Worm (Caenorhabditis elegans): Measurements from ENCODE around the gene mrps-7.

The mrps-7 gene

DNA sequence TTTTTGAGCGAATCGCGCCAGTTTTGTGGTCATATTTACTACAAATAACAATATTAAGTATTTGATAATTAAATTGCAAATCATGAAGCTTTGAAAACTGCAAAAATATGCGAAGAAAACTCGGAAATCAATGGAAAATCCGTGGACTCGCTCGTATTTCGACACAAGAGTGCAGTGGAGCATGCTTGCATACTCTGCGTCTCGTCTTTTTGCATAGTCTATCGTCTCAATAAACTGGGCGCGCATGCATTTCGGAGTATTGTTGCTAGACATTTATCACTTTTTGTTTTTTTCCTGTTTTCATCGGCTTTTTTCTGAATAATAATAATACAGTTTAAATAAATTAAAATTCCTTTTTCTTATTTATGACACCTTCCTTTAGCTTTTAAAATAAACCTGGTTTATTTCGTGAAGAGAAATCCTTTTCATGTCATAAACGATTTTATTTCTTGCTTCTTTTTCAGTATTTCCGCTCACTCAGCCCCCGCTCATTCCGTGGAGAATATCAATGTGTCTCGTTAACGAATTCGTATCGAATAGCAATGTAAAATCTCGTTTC, at the start of gene mrps-7, which contains the start of gene Y57G11C.3:
TSS of gene mrps-7 (minus strand) at position 38 of the 559 bp plus-strand sequence.
TSS of gene Y57G11C.3 (plus strand) at position 509 of the 559 bp plus-strand sequence.
- TF ChIP-seq unc-62 (GFP tag; optimal IDR thresholded peaks at IDR 0.05), result peak; percentile 44
- peak; percentile 41 for TF ChIP-seq hlh-1 (tag; optimal IDR thresholded peaks at IDR 0.05)
- no peak for TF ChIP-seq sem-2 (GFP tag; optimal IDR thresholded peaks at IDR 0.05)
- peak; percentile 75 for TF ChIP-seq ces-1 (GFP tag; optimal IDR thresholded peaks at IDR 0.05)
- TF ChIP-seq pha-4 (tag; optimal IDR thresholded peaks at IDR 0.05), result peak; percentile 94
- peak; percentile 48 for TF ChIP-seq cnd-1 (tag; optimal IDR thresholded peaks at IDR 0.05)
- TF ChIP-seq ceh-39 (tag; optimal IDR thresholded peaks at IDR 0.05), result peak; percentile 86
- peak; percentile 4 for TF ChIP-seq mab-5 (tag; optimal IDR thresholded peaks at IDR 0.05)
- peak; percentile 81 for TF ChIP-seq lsy-2 (tag; optimal IDR thresholded peaks at IDR 0.05)
- no peak for TF ChIP-seq bed-3 (GFP tag; optimal IDR thresholded peaks at IDR 0.05)
- peak; percentile 92 for TF ChIP-seq nhr-237 (tag; optimal IDR thresholded peaks at IDR 0.05)
- TF ChIP-seq sptf-1 (tag; optimal IDR thresholded peaks at IDR 0.05), result peak; percentile 6
- TF ChIP-seq lin-13 (tag; optimal IDR thresholded peaks at IDR 0.05), result peak; percentile 92
- peak; percentile 4 for TF ChIP-seq nhr-2 (tag; optimal IDR thresholded peaks at IDR 0.05)
- TF ChIP-seq nhr-12 (tag; optimal IDR thresholded peaks at IDR 0.05), result no peak
- peak; percentile 95 for TF ChIP-seq mep-1 (tag; optimal IDR thresholded peaks at IDR 0.05)
- TF ChIP-seq M03D4.4 (tag; optimal IDR thresholded peaks at IDR 0.05), result peak; percentile 9
- TF ChIP-seq zip-8 (tag; optimal IDR thresholded peaks at IDR 0.05), result no peak
- TF ChIP-seq drap-1 (GFP tag; optimal IDR thresholded peaks at IDR 0.05), result peak; percentile 23

DNA sequence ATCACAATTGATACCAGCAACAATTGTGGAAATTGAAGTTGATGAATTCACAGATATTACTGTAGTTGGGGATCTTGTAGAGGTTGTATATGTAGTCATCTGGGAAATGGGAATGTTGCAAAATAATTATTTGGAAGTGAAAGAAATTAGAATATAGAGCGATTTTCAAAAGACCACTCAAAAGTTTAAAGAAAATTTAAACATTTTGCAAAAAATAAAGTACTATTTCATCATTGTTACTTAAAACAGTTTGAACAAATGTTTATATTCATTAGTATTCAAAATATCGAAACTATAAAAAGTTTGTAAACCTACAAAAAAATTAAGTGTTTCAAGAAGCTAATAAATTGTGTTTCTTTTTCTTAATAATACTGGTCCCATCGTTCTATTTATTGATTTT, 48.8 kb upstream of the mrps-7 start, which contains the start of gene Y57G11C.46:
TSS of gene Y57G11C.46 (minus strand) at position 101 of the 400 bp plus-strand sequence.
- TF ChIP-seq snpc-4 (tag; optimal IDR thresholded peaks at IDR 0.05) (no peak), ham-2 (GFP tag; optimal IDR thresholded peaks at IDR 0.05) (no peak), blmp-1 (tag; optimal IDR thresholded peaks at IDR 0.05) (no peak)

DNA sequence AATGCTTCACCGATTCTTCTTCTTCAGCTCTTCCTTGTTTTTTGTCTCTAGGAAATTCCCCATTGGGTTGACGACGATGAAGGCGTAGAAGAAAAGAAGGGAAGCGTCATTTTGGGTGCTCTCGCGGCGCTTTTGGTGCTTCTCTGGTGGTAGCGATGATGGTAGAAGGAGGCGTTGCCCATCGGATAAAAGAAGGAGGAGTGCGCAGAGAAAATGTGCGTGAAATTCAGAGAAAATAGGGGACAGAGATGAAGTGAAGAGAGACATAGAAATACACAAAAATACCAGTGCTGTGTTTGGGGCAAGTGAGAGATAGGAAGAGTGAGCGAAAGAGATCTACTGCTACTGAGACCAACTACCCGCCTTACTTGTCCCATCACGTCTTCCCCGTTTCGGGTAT, 39.4 kb upstream of the mrps-7 start, which contains the start of gene oig-5:
TSS of gene oig-5 (plus strand) at position 301 of the 400 bp plus-strand sequence.
- TF ChIP-seq elt-3 (tag; optimal IDR thresholded peaks at IDR 0.05), result no peak
- TF ChIP-seq lsy-2 (tag; optimal IDR thresholded peaks at IDR 0.05), result no peak
- no peak for TF ChIP-seq ztf-11 (tag; optimal IDR thresholded peaks at IDR 0.05)
- no peak for TF ChIP-seq zip-8 (tag; optimal IDR thresholded peaks at IDR 0.05)
- TF ChIP-seq flh-1 (GFP tag; optimal IDR thresholded peaks at IDR 0.05), result no peak
- TF ChIP-seq mls-2 (tag; optimal IDR thresholded peaks at IDR 0.05), result no peak
- TF ChIP-seq unc-62 (GFP tag; optimal IDR thresholded peaks at IDR 0.05), result no peak
- TF ChIP-seq lin-32 (GFP tag; optimal IDR thresholded peaks at IDR 0.05), result no peak
- no peak for TF ChIP-seq ces-1 (GFP tag; optimal IDR thresholded peaks at IDR 0.05)
- no peak for TF ChIP-seq unc-39 (tag; optimal IDR thresholded peaks at IDR 0.05)
- TF ChIP-seq ceh-83 (GFP tag; optimal IDR thresholded peaks at IDR 0.05), result no peak
- no peak for TF ChIP-seq blmp-1 (tag; optimal IDR thresholded peaks at IDR 0.05)
- TF ChIP-seq M03D4.4 (tag; optimal IDR thresholded peaks at IDR 0.05), result no peak
- no peak for TF ChIP-seq drap-1 (GFP tag; optimal IDR thresholded peaks at IDR 0.05)
- TF ChIP-seq unc-120 (tag; optimal IDR thresholded peaks at IDR 0.05; ENCODE audit: poor library complexity, severe bottlenecking), result no peak
- no peak for TF ChIP-seq pha-4 (tag; optimal IDR thresholded peaks at IDR 0.05)
- TF ChIP-seq mep-1 (tag; optimal IDR thresholded peaks at IDR 0.05), result no peak

DNA sequence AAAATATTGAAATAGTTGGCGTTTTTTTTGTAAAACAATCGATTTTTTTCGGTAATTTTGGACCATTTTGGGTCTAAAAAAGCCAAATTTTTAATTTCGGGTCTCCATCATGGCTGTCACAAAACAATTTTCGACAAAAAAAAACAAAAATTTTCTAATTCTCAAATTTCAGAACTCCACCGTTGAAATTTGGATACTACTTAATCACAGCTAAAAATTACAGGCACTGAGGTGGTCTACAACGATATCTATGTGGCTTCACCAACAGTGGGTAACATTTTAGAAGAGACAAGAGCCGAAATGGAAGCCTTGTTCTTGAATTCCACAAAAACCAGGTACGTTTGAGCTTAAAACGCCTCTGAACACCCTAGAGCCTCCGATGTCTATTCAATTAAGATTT, 34.8 kb upstream of the mrps-7 start, which contains the start of gene Y57G11C.1142:
TSS of gene Y57G11C.1142 (plus strand) at position 301 of the 400 bp plus-strand sequence.
- no peak for TF ChIP-seq cnd-1 (tag; optimal IDR thresholded peaks at IDR 0.05)

DNA sequence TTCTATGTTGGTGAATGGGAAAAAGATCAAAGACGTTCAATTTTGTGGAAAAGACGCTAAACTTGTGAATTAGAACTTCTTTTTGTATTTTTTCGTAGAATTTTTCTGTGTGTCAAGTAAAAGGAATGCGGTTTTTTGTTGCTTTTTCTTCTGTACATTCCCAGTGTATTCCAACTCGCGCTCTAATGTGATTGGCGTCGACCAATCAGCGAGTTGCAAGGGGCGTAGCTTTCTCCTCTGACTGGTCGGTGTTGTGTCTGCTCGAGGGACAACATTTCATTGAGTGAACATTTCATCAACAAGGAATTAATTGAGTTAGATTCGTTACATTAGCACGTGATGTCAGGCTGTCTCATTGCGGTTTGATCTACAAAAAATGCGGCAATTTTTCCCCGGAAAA, 33.4 kb upstream of the mrps-7 start:
- TF ChIP-seq hlh-1 (tag; optimal IDR thresholded peaks at IDR 0.05) (no peak), lsy-2 (tag; optimal IDR thresholded peaks at IDR 0.05) (no peak), nhr-237 (tag; optimal IDR thresholded peaks at IDR 0.05) (no peak), mab-5 (tag; optimal IDR thresholded peaks at IDR 0.05) (no peak), flh-1 (GFP tag; optimal IDR thresholded peaks at IDR 0.05) (no peak), M03D4.4 (tag; optimal IDR thresholded peaks at IDR 0.05) (no peak), lin-13 (tag; optimal IDR thresholded peaks at IDR 0.05) (no peak)

DNA sequence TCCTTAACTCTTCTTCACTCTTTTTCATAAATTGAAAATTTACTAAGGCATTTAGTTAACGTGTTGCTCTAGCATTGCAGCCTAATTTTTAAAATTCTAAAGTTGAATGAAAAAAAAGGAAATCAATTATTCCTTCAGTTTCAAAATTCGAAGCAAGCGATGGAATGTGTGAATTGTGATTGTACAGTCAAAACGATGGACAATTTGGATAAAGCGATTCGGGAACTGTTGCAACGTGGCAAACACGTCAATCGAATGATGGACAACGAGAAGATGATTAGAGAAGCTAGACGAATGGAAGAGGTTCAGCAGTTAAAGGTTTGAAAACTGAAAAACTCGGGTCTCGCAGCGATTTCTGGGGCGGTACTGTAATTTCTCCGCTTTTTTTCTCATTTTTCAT, 31.7 kb upstream of the mrps-7 start, which contains the start of gene Y57G11C.14:
TSS of gene Y57G11C.14 (plus strand) at position 126 of the 400 bp plus-strand sequence.
- TF ChIP-seq lsy-2 (tag; optimal IDR thresholded peaks at IDR 0.05) (no peak), sptf-1 (tag; optimal IDR thresholded peaks at IDR 0.05) (no peak), ham-2 (GFP tag; optimal IDR thresholded peaks at IDR 0.05) (no peak), ceh-43 (GFP tag; optimal IDR thresholded peaks at IDR 0.05) (no peak), ceh-83 (GFP tag; optimal IDR thresholded peaks at IDR 0.05) (no peak), sem-2 (GFP tag; optimal IDR thresholded peaks at IDR 0.05) (no peak), blmp-1 (tag; optimal IDR thresholded peaks at IDR 0.05) (no peak), cnd-1 (tag; optimal IDR thresholded peaks at IDR 0.05) (no peak), bed-3 (GFP tag; optimal IDR thresholded peaks at IDR 0.05) (no peak), elt-3 (tag; optimal IDR thresholded peaks at IDR 0.05) (no peak), nhr-12 (tag; optimal IDR thresholded peaks at IDR 0.05) (no peak), nhr-237 (tag; optimal IDR thresholded peaks at IDR 0.05) (no peak), pha-4 (tag; optimal IDR thresholded peaks at IDR 0.05) (no peak), mep-1 (tag; optimal IDR thresholded peaks at IDR 0.05) (no peak), ztf-11 (tag; optimal IDR thresholded peaks at IDR 0.05) (no peak), nhr-2 (tag; optimal IDR thresholded peaks at IDR 0.05) (no peak), ces-1 (GFP tag; optimal IDR thresholded peaks at IDR 0.05) (no peak), unc-62 (GFP tag; optimal IDR thresholded peaks at IDR 0.05) (no peak), flh-1 (GFP tag; optimal IDR thresholded peaks at IDR 0.05) (no peak), nhr-76 (tag; optimal IDR thresholded peaks at IDR 0.05) (no peak)

Measured in whole organism, mixed stage, embryonic.